Fruit fly (Drosophila melanogaster) whole organism, embryonic: ENCODE data around the gene CG6163.

Experiments
- Aef1 ChIP-seq: fragments of 200-800 bp; sonication (Bioruptor generic); IDR thresholded peaks from 3 replicates; pipeline ENCODE4 v1.3.6; 2022; ENCODE audit warnings: missing biosample characterization, missing genetic modification characterization
- Atf6 ChIP-seq: fragments of 200-800 bp; sonication (Bioruptor generic); IDR thresholded peaks from 2 replicates; pipeline ENCODE4 v1.3.6; 2022; ENCODE audit warnings: missing biosample characterization, missing genetic modification characterization
- Blimp-1 ChIP-seq: fragments of 200-800 bp; sonication (Bioruptor generic); optimal IDR thresholded peaks from 3 replicates; lab custom pipeline; 2018; ENCODE audit warnings: missing biosample characterization, missing genetic modification characterization, mild to moderate bottlenecking, moderate library complexity, missing genetic modification reagents
- CG10209 ChIP-seq: fragments of 200-800 bp; sonication (Bioruptor generic); optimal IDR thresholded peaks from 3 replicates; lab custom pipeline; 2017; ENCODE audit warnings: missing biosample characterization, mild to moderate bottlenecking, missing genetic modification characterization, missing genetic modification reagents
- CG10543 ChIP-seq: fragments of 200-800 bp; sonication (Bioruptor generic); optimal IDR thresholded peaks from 3 replicates; lab custom pipeline; 2017; ENCODE audit warnings: missing biosample characterization, mild to moderate bottlenecking, missing genetic modification characterization, moderate library complexity
- CG10979 ChIP-seq: fragments of 200-800 bp; sonication (Bioruptor generic); optimal IDR thresholded peaks from 2 replicates; lab custom pipeline; 2018; ENCODE audit warnings: missing biosample characterization, mild to moderate bottlenecking, missing genetic modification characterization, moderate library complexity
- CG12071 ChIP-seq: fragments of 200-800 bp; sonication (Bioruptor generic); optimal IDR thresholded peaks from 3 replicates; lab custom pipeline; 2018; ENCODE audit warnings: missing biosample characterization, mild to moderate bottlenecking, missing genetic modification characterization
- CG12744 ChIP-seq: fragments of 200-800 bp; sonication (Bioruptor generic); optimal IDR thresholded peaks from 2 replicates; lab custom pipeline; 2016; ENCODE audit warnings: missing biosample characterization, missing genetic modification characterization
- CG14441 ChIP-seq: fragments of 200-800 bp; sonication (Bioruptor generic); IDR thresholded peaks from 2 replicates; pipeline ENCODE4 v1.3.6; 2022; ENCODE audit warnings: missing biosample characterization, missing genetic modification characterization
- CG15696 ChIP-seq: fragments of 200-800 bp; sonication (Bioruptor generic); optimal IDR thresholded peaks from 2 replicates; lab custom pipeline; 2019; ENCODE audit warnings: missing biosample characterization, mild to moderate bottlenecking, missing genetic modification characterization, moderate library complexity
- CG1603 ChIP-seq: fragments of 200-800 bp; sonication (Bioruptor generic); optimal IDR thresholded peaks from 2 replicates; lab custom pipeline; 2019; ENCODE audit warnings: missing biosample characterization, mild to moderate bottlenecking, missing genetic modification characterization, moderate library complexity
- CG17359 ChIP-seq: fragments of 200-800 bp; sonication (Bioruptor generic); optimal IDR thresholded peaks from 3 replicates; lab custom pipeline; 2018; ENCODE audit warnings: missing biosample characterization, mild to moderate bottlenecking, missing genetic modification characterization, moderate library complexity
- CG17802 ChIP-seq: fragments of 200-800 bp; sonication (Bioruptor generic); optimal IDR thresholded peaks from 2 replicates; lab custom pipeline; 2018; ENCODE audit warnings: missing biosample characterization, mild to moderate bottlenecking, missing genetic modification characterization, moderate library complexity
- CG1792 ChIP-seq: fragments of 200-800 bp; sonication (Bioruptor generic); optimal IDR thresholded peaks from 2 replicates; lab custom pipeline; 2016; ENCODE audit warnings: missing biosample characterization, missing genetic modification characterization
- CG2129 ChIP-seq: fragments of 200-800 bp; sonication (Bioruptor generic); IDR thresholded peaks from 2 replicates; pipeline ENCODE4 v1.3.6; 2022; ENCODE audit warnings: missing biosample characterization, missing genetic modification characterization; ENCODE audit not compliant: partially characterized antibody
- CG2678 ChIP-seq: fragments of 200-800 bp; sonication (Bioruptor generic); optimal IDR thresholded peaks from 3 replicates; lab custom pipeline; 2019; ENCODE audit warnings: missing biosample characterization, mild to moderate bottlenecking, missing genetic modification characterization, moderate library complexity
- CG2712 ChIP-seq: fragments of 200-800 bp; optimal IDR thresholded peaks from 3 replicates; lab custom pipeline; 2019; ENCODE audit warnings: missing biosample characterization, mild to moderate bottlenecking, missing genetic modification characterization, moderate library complexity
- CG31441 ChIP-seq: fragments of 200-800 bp; sonication (Bioruptor generic); IDR thresholded peaks from 2 replicates; pipeline ENCODE4 v1.3.6; 2022; ENCODE audit warnings: missing biosample characterization, missing genetic modification characterization
- CG6272 ChIP-seq: fragments of 200-800 bp; sonication (Bioruptor generic); IDR thresholded peaks from 2 replicates; pipeline ENCODE4 v1.3.6; 2022; ENCODE audit warnings: missing biosample characterization, missing genetic modification characterization
- CG6813 ChIP-seq: fragments of 200-800 bp; sonication (Bioruptor generic); optimal IDR thresholded peaks from 2 replicates; lab custom pipeline; 2017; ENCODE audit warnings: missing biosample characterization, missing genetic modification characterization, mild to moderate bottlenecking, moderate library complexity, missing genetic modification reagents
- CG6854 ChIP-seq: fragments of 200-800 bp; sonication (Bioruptor generic); optimal IDR thresholded peaks from 3 replicates; lab custom pipeline; 2017; ENCODE audit warnings: missing biosample characterization, mild to moderate bottlenecking, missing genetic modification characterization
- CG7556 ChIP-seq: fragments of 200-800 bp; sonication (Bioruptor generic); optimal IDR thresholded peaks from 2 replicates; lab custom pipeline; 2017; ENCODE audit warnings: missing biosample characterization, mild to moderate bottlenecking, missing genetic modification characterization
- CG8290 ChIP-seq, 3 experiments: fragments of 200-800 bp; sonication (Bioruptor generic); optimal IDR thresholded peaks; 2 replicates each; lab custom pipeline; 2016 to 2019; ENCODE audit warnings: missing biosample characterization in 3 of 3, missing genetic modification characterization in 3 of 3, mild to moderate bottlenecking in 2 of 3, moderate library complexity in 1 of 3
- CG8765 ChIP-seq: fragments of 200-800 bp; sonication (Bioruptor generic); IDR thresholded peaks from 2 replicates; pipeline ENCODE4 v1.3.6; 2022; ENCODE audit warnings: missing biosample characterization, missing genetic modification characterization
- CG9727 ChIP-seq: fragments of 200-800 bp; sonication (Bioruptor generic); optimal IDR thresholded peaks from 3 replicates; lab custom pipeline; 2017; ENCODE audit warnings: missing biosample characterization, mild to moderate bottlenecking, missing genetic modification characterization
- Dbx ChIP-seq: fragments of 200-800 bp; sonication (Bioruptor generic); IDR thresholded peaks from 3 replicates; pipeline ENCODE4 v1.3.6; 2022; ENCODE audit warnings: missing biosample characterization, missing genetic modification characterization
- Doc2 ChIP-seq: fragments of 200-800 bp; sonication (Bioruptor generic); IDR thresholded peaks from 2 replicates; pipeline ENCODE4 v1.3.6; 2022; ENCODE audit warnings: missing biosample characterization, missing genetic modification characterization
- Hmr ChIP-seq: fragments of 200-800 bp; sonication (Bioruptor generic); optimal IDR thresholded peaks from 3 replicates; lab custom pipeline; 2017; ENCODE audit warnings: mild to moderate bottlenecking, missing biosample characterization, missing genetic modification reagents, missing genetic modification characterization
- Rfx ChIP-seq: fragments of 200-800 bp; sonication (Bioruptor generic); IDR thresholded peaks from 2 replicates; pipeline ENCODE4 v1.3.6; 2022; ENCODE audit warnings: missing biosample characterization, missing genetic modification characterization
- Xrp1 ChIP-seq: fragments of 200-800 bp; sonication (Bioruptor generic); IDR thresholded peaks from 2 replicates; pipeline ENCODE4 v1.3.6; 2022; ENCODE audit warnings: missing biosample characterization, missing genetic modification characterization
- ase ChIP-seq: fragments of 200-800 bp; sonication (Bioruptor generic); IDR thresholded peaks from 3 replicates; pipeline ENCODE4 v1.3.6; 2022; ENCODE audit warnings: missing biosample characterization, missing genetic modification characterization
- bab2 ChIP-seq: fragments of 200-800 bp; sonication (Bioruptor generic); optimal IDR thresholded peaks from 2 replicates; lab custom pipeline; 2016; ENCODE audit warnings: missing biosample characterization, missing genetic modification characterization
- chif ChIP-seq, 2 experiments: fragments of 200-800 bp; sonication (Bioruptor generic); optimal IDR thresholded peaks; 3 replicates each; lab custom pipeline; 2016; ENCODE audit warnings: missing biosample characterization in 2 of 2, missing genetic modification characterization in 2 of 2
- ci ChIP-seq: fragments of 200-800 bp; sonication (Bioruptor generic); IDR thresholded peaks from 3 replicates; pipeline ENCODE4 v1.3.6; 2022; ENCODE audit warnings: missing biosample characterization, missing genetic modification characterization
- cwo ChIP-seq: fragments of 200-800 bp; sonication (Bioruptor generic); optimal IDR thresholded peaks from 3 replicates; lab custom pipeline; 2017; ENCODE audit warnings: missing biosample characterization, missing genetic modification characterization, mild to moderate bottlenecking, moderate library complexity, missing genetic modification reagents
- dmrt99B ChIP-seq: fragments of 200-800 bp; sonication (Bioruptor generic); optimal IDR thresholded peaks from 2 replicates; lab custom pipeline; 2018; ENCODE audit warnings: missing biosample characterization, mild to moderate bottlenecking, missing genetic modification characterization, moderate library complexity
- ems ChIP-seq: fragments of 200-800 bp; sonication (Bioruptor generic); optimal IDR thresholded peaks from 3 replicates; lab custom pipeline; 2016; ENCODE audit warnings: missing biosample characterization, missing genetic modification characterization
- fd96Cb ChIP-seq: fragments of 200-800 bp; sonication (Bioruptor generic); optimal IDR thresholded peaks from 2 replicates; lab custom pipeline; 2018; ENCODE audit warnings: missing biosample characterization, mild to moderate bottlenecking, missing genetic modification characterization, moderate library complexity
- fu2 ChIP-seq: fragments of 200-800 bp; sonication (Bioruptor generic); optimal IDR thresholded peaks from 2 replicates; lab custom pipeline; 2016; ENCODE audit warnings: missing biosample characterization, missing genetic modification characterization
- ind ChIP-seq: fragments of 200-800 bp; sonication (Bioruptor generic); optimal IDR thresholded peaks from 3 replicates; lab custom pipeline; 2016; ENCODE audit warnings: missing biosample characterization, missing genetic modification characterization
- lmd ChIP-seq: fragments of 200-800 bp; sonication (Bioruptor generic); IDR thresholded peaks from 2 replicates; pipeline ENCODE4 v1.3.6; 2022; ENCODE audit warnings: missing biosample characterization, missing genetic modification characterization
- mld ChIP-seq: fragments of 200-800 bp; sonication (Bioruptor generic); IDR thresholded peaks from 3 replicates; pipeline ENCODE4 v1.3.6; 2022; ENCODE audit warnings: missing biosample characterization, missing genetic modification characterization; ENCODE audit not compliant: partially characterized antibody
- peb ChIP-seq: fragments of 200-800 bp; sonication (Bioruptor generic); IDR thresholded peaks from 2 replicates; pipeline ENCODE4 v1.3.6; 2022; ENCODE audit warnings: missing biosample characterization, missing genetic modification characterization
- pros ChIP-seq: fragments of 200-800 bp; sonication (Bioruptor generic); optimal IDR thresholded peaks from 3 replicates; lab custom pipeline; 2019; ENCODE audit warnings: missing biosample characterization, mild to moderate bottlenecking, missing genetic modification characterization, moderate library complexity
- pzg ChIP-seq: fragments of 200-800 bp; sonication (Bioruptor generic); optimal IDR thresholded peaks from 3 replicates; lab custom pipeline; 2018; ENCODE audit warnings: missing biosample characterization, mild to moderate bottlenecking, missing genetic modification characterization, moderate library complexity
- row ChIP-seq: fragments of 200-800 bp; sonication (Bioruptor generic); IDR thresholded peaks from 3 replicates; pipeline ENCODE4 v1.3.6; 2022; ENCODE audit warnings: missing biosample characterization, missing genetic modification characterization
- run ChIP-seq: fragments of 200-800 bp; sonication (Bioruptor generic); optimal IDR thresholded peaks from 3 replicates; lab custom pipeline; 2018; ENCODE audit warnings: missing biosample characterization, mild to moderate bottlenecking, missing genetic modification characterization
- sens ChIP-seq: fragments of 200-800 bp; sonication (Bioruptor generic); peaks from one replicate; lab custom pipeline; 2016; ENCODE audit warnings: missing biosample characterization, missing genetic modification characterization
- ssp ChIP-seq: fragments of 200-800 bp; sonication (Bioruptor generic); IDR thresholded peaks from 2 replicates; pipeline ENCODE4 v1.3.6; 2022; ENCODE audit warnings: missing biosample characterization, missing genetic modification characterization
- zfh2 ChIP-seq: fragments of 200-800 bp; sonication (Bioruptor generic); optimal IDR thresholded peaks from 2 replicates; lab custom pipeline; 2016; ENCODE audit warnings: missing biosample characterization, missing genetic modification characterization

The CG6163 gene

dm6 chr3L:11402305-11402704 lies 37.6 kb upstream of the CG6163 start (continued):
- TF ChIP-seq pzg (GFP tag; lab: Kevin White, UChicago) (no peak), CG8290 (GFP tag; optimal IDR thresholded peaks at IDR 0.05; lab: Kevin White, UChicago) (no peak), CG8290 (tag; optimal IDR thresholded peaks at IDR 0.05; lab: Kevin White, UChicago) (peak in 1 of 2 experiments; percentile 30), CG2129 (GFP tag; lab: Robert Waterston, UW) (no peak), CG10979 (tag; lab: Kevin White, UChicago) (peak; percentile 20), Atf6 (0 out of 2 replicates have a peak, but pooled peaks have one; percentile 17), lmd (peak; percentile 31; the same call in 1 of the 2 replicates), mld (GFP tag; lab: Robert Waterston, UW) (no peak), ci (GFP tag; lab: Robert Waterston, UW) (peak; percentile 36; the same call in 1 of the 3 replicates), Aef1 (GFP tag; lab: Robert Waterston, UW) (peak; percentile 50; the same call in 2 of the 3 replicates), pros (GFP tag; lab: Kevin White, UChicago) (no peak), CG6854 (GFP tag; lab: Kevin White, UChicago) (peak; percentile 19), CG1792 (GFP tag; lab: Kevin White, UChicago) (no peak), CG10209 (GFP tag; lab: Kevin White, UChicago) (peak; percentile 3), ems (GFP tag; lab: Kevin White, UChicago) (peak; percentile 13), CG2712 (tag; lab: Kevin White, UChicago) (peak; percentile 37), CG8765 (GFP tag; lab: Robert Waterston, UW) (no peak), CG15696 (no peak), sens (GFP tag; lab: Kevin White, UChicago) (peak; percentile 88), Blimp-1 (peak; percentile 32), CG6813 (GFP tag; lab: Kevin White, UChicago) (peak; percentile 28), CG10543 (GFP tag; lab: Kevin White, UChicago) (no peak), Xrp1 (GFP tag; lab: Robert Waterston, UW) (peak; percentile 70; the same call in 1 of the 2 replicates), run (tag; lab: Kevin White, UChicago) (no peak), fd96Cb (tag; lab: Kevin White, UChicago) (peak; percentile 32), CG14441 (GFP tag; lab: Robert Waterston, UW) (0 out of 2 replicates have a peak, but pooled peaks have one; percentile 31), CG12744 (GFP tag; lab: Kevin White, UChicago) (no peak), Rfx (GFP tag; lab: Robert Waterston, UW) (peak; percentile 57), ssp (GFP tag; lab: Robert Waterston, UW) (peak; percentile 42; the same call in 1 of the 2 replicates), fu2 (GFP tag; lab: Kevin White, UChicago) (no peak), CG9727 (GFP tag; lab: Kevin White, UChicago) (peak; percentile 22), row (peak; percentile 70), CG31441 (GFP tag; lab: Robert Waterston, UW) (0 out of 2 replicates have a peak, but pooled peaks have one; percentile 18), CG1603 (tag; lab: Kevin White, UChicago) (peak; percentile 1), dmrt99B (tag; lab: Kevin White, UChicago) (peak; percentile 60), chif (GFP tag; optimal IDR thresholded peaks at IDR 0.05; lab: Kevin White, UChicago) (peak in 1 of 2 experiments; percentile 1), Doc2 (no peak), Hmr (GFP tag; lab: Kevin White, UChicago) (peak; percentile 54), cwo (peak; percentile 28), CG17359 (tag; lab: Kevin White, UChicago) (peak; percentile 55), CG12071 (GFP tag; lab: Kevin White, UChicago) (peak; percentile 30), zfh2 (GFP tag; lab: Kevin White, UChicago) (peak; percentile 9), ind (GFP tag; lab: Kevin White, UChicago) (peak; percentile 42), peb (GFP tag; lab: Robert Waterston, UW) (peak; percentile 38; the same call in 1 of the 2 replicates), CG6272 (GFP tag; lab: Robert Waterston, UW) (peak; percentile 25; the same call in 1 of the 2 replicates), CG7556 (GFP tag; lab: Kevin White, UChicago) (peak; percentile 9), CG2678 (tag; lab: Kevin White, UChicago) (peak; percentile 43), bab2 (GFP tag; lab: Kevin White, UChicago) (peak; percentile 31), ase (GFP tag; lab: Robert Waterston, UW) (no peak), Dbx (no peak), CG17802 (no peak)
- TF ChIP-seq, all 482 proteins: peak for 105
